Worm (Caenorhabditis elegans) whole organism, L1 larva: ENCODE measurements around the gene nep-9.

ENCODE experiments used
- Y116A8C.19 ChIP-seq: sonication (generic microtip); optimal IDR thresholded peaks from 2 replicates; lab custom pipeline; 2016; ENCODE audit warnings: missing compliant biosample characterization, missing genetic modification characterization, borderline replicate concordance
- aly-2 ChIP-seq: fragments of 150-350 bp; optimal IDR thresholded peaks from 2 replicates; lab custom pipeline; 2014; ENCODE audit warnings: missing biosample characterization, missing genetic modification characterization
- blmp-1 ChIP-seq: fragments of 150-350 bp; optimal IDR thresholded peaks from 2 replicates; lab custom pipeline; 2014; ENCODE audit warnings: missing biosample characterization, missing genetic modification characterization
- ceh-8 ChIP-seq: fragments of 200-800 bp; sonication (Bioruptor generic); optimal IDR thresholded peaks from 2 replicates; lab custom pipeline; 2018; ENCODE audit warnings: mild to moderate bottlenecking, missing genetic modification characterization, moderate library complexity, missing compliant biosample characterization
- ceh-82 ChIP-seq, 3 experiments: fragments of 150-350 bp in 1 of 3; sonication (generic microtip) in 2 of 3; optimal IDR thresholded peaks; 2 replicates each; lab custom pipeline; 2014 to 2017; ENCODE audit warnings: missing biosample characterization in 3 of 3, missing genetic modification characterization in 3 of 3
- ceh-88 ChIP-seq: fragments of 200-800 bp; sonication (Bioruptor generic); IDR thresholded peaks from 2 replicates; pipeline ENCODE4 v1.3.6; 2022; ENCODE audit warnings: missing genetic modification characterization, missing compliant biosample characterization
- ceh-90 ChIP-seq: sonication (generic microtip); optimal IDR thresholded peaks from 2 replicates; lab custom pipeline; 2016; ENCODE audit warnings: missing genetic modification characterization, missing compliant biosample characterization
- ces-1 ChIP-seq: fragments of 150-350 bp; optimal IDR thresholded peaks from 2 replicates; lab custom pipeline; 2014; ENCODE audit warnings: missing biosample characterization, missing genetic modification reagents, missing genetic modification characterization
- dpl-1 ChIP-seq, 3 experiments: fragments of 150-350 bp in 2 of 3; sonication (generic microtip) in 1 of 3; optimal IDR thresholded peaks; 2 replicates each; lab custom pipeline; 2014 to 2017; ENCODE audit warnings: missing biosample characterization in 3 of 3, missing genetic modification characterization in 3 of 3, missing genetic modification reagents in 3 of 3
- efl-1 ChIP-seq, 4 experiments: fragments of 150-350 bp; optimal IDR thresholded peaks in 3 of 4; peaks in 1 of 4; 1 replicate in 1 of 4; 2 replicates in 3 of 4; lab custom pipeline; 2014; ENCODE audit warnings: missing biosample characterization in 2 of 4, missing genetic modification characterization in 2 of 4, missing genetic modification reagents in 2 of 4
- efl-3 ChIP-seq: fragments of 200-800 bp; sonication (Bioruptor generic); optimal IDR thresholded peaks from 2 replicates; lab custom pipeline; 2018; ENCODE audit warnings: mild to moderate bottlenecking, missing genetic modification characterization, missing compliant biosample characterization
- egl-13 ChIP-seq: sonication (generic microtip); optimal IDR thresholded peaks from 2 replicates; lab custom pipeline; 2016; ENCODE audit warnings: missing genotype, missing genetic modification reagents, missing genetic modification characterization, missing compliant biosample characterization
- fkh-10 ChIP-seq: sonication (generic microtip); optimal IDR thresholded peaks from 2 replicates; lab custom pipeline; 2017; ENCODE audit warnings: missing biosample characterization, missing genetic modification reagents, missing genetic modification characterization
- fkh-8 ChIP-seq: sonication (generic microtip); optimal IDR thresholded peaks from 2 replicates; lab custom pipeline; 2016; ENCODE audit warnings: mild to moderate bottlenecking, missing genetic modification characterization, missing compliant biosample characterization
- irx-1 ChIP-seq: sonication (generic microtip); optimal IDR thresholded peaks from 2 replicates; lab custom pipeline; 2016; ENCODE audit warnings: missing genetic modification characterization, missing compliant biosample characterization
- isw-1 ChIP-seq: fragments of 200-800 bp; sonication (Bioruptor generic); IDR thresholded peaks from 2 replicates; pipeline ENCODE4 v1.3.6; 2022; ENCODE audit warnings: missing genetic modification characterization, missing compliant biosample characterization
- jun-1 ChIP-seq: fragments of 150-350 bp; optimal IDR thresholded peaks from 2 replicates; lab custom pipeline; 2014; ENCODE audit warnings: missing biosample characterization, missing genetic modification reagents, missing genetic modification characterization
- lin-14 ChIP-seq: fragments of 200-800 bp; sonication (Bioruptor generic); optimal IDR thresholded peaks from 2 replicates; lab custom pipeline; 2018; ENCODE audit warnings: mild to moderate bottlenecking, missing genetic modification characterization, moderate library complexity, missing compliant biosample characterization
- lin-35 ChIP-seq, 2 experiments: fragments of 150-350 bp; optimal IDR thresholded peaks; 2 replicates each; lab custom pipeline; 2014; ENCODE audit warnings: missing biosample characterization in 2 of 2, missing genetic modification characterization in 2 of 2, missing genetic modification reagents in 2 of 2
- lsy-2 ChIP-seq, 2 experiments: fragments of 150-350 bp; optimal IDR thresholded peaks; 2 replicates each; lab custom pipeline; 2014; ENCODE audit warnings: missing biosample characterization in 2 of 2, missing genetic modification characterization in 2 of 2
- mdl-1 ChIP-seq, 2 experiments: fragments of 150-350 bp; optimal IDR thresholded peaks; 2 replicates each; lab custom pipeline; 2014 to 2017; ENCODE audit warnings: missing biosample characterization in 2 of 2, missing genetic modification characterization in 2 of 2, inconsistent platforms in 1 of 2
- mep-1 ChIP-seq: fragments of 150-350 bp; optimal IDR thresholded peaks from 2 replicates; lab custom pipeline; 2014; ENCODE audit warnings: missing biosample characterization, missing genetic modification characterization
- nhr-11 ChIP-seq: fragments of 150-350 bp; optimal IDR thresholded peaks from 2 replicates; lab custom pipeline; 2014; ENCODE audit warnings: missing biosample characterization, missing genetic modification characterization
- nhr-47 ChIP-seq: sonication (generic microtip); optimal IDR thresholded peaks from 2 replicates; lab custom pipeline; 2016; ENCODE audit warnings: mild to moderate bottlenecking, missing genetic modification characterization, moderate library complexity, missing compliant biosample characterization
- nhr-71 ChIP-seq: sonication (generic microtip); optimal IDR thresholded peaks from 2 replicates; lab custom pipeline; 2016; ENCODE audit warnings: mild to moderate bottlenecking, missing genetic modification characterization, moderate library complexity, missing compliant biosample characterization
- nhr-77 ChIP-seq: fragments of 150-350 bp; optimal IDR thresholded peaks from 2 replicates; lab custom pipeline; 2014; ENCODE audit warnings: missing biosample characterization, missing genetic modification characterization
- nhr-90 ChIP-seq: sonication (generic microtip); optimal IDR thresholded peaks from 2 replicates; lab custom pipeline; 2016; ENCODE audit warnings: mild to moderate bottlenecking, missing genetic modification characterization, missing compliant biosample characterization; ENCODE audit not compliant: poor library complexity
- pag-3 ChIP-seq: sonication (generic microtip); optimal IDR thresholded peaks from 2 replicates; lab custom pipeline; 2017; ENCODE audit warnings: missing genetic modification characterization, mild to moderate bottlenecking, missing compliant biosample characterization, antibody characterized with exemption, borderline replicate concordance; ENCODE audit not compliant: insufficient read depth
- rnt-1 ChIP-seq: sonication (generic microtip); optimal IDR thresholded peaks from 2 replicates; lab custom pipeline; 2016; ENCODE audit warnings: mild to moderate bottlenecking, missing genetic modification characterization, moderate library complexity, missing compliant biosample characterization
- snpc-4 ChIP-seq: fragments of 150-350 bp; optimal IDR thresholded peaks from 2 replicates; lab custom pipeline; 2014; ENCODE audit warnings: missing biosample characterization, missing genetic modification characterization
- sptf-1 ChIP-seq: fragments of 150-350 bp; optimal IDR thresholded peaks from 2 replicates; lab custom pipeline; 2014; ENCODE audit warnings: missing biosample characterization, missing genetic modification characterization
- swsn-7 ChIP-seq: sonication (generic microtip); optimal IDR thresholded peaks from 2 replicates; lab custom pipeline; 2016; ENCODE audit warnings: missing genetic modification characterization, missing compliant biosample characterization
- tbx-2 ChIP-seq: sonication (generic microtip); optimal IDR thresholded peaks from 2 replicates; lab custom pipeline; 2016; ENCODE audit warnings: missing genetic modification characterization, missing compliant biosample characterization
- tlp-1 ChIP-seq: fragments of 150-350 bp; optimal IDR thresholded peaks from 2 replicates; lab custom pipeline; 2014; ENCODE audit warnings: missing biosample characterization, missing genetic modification characterization
- unc-130 ChIP-seq: fragments of 150-350 bp; optimal IDR thresholded peaks from 2 replicates; lab custom pipeline; 2017; ENCODE audit warnings: missing biosample characterization, missing genetic modification characterization, inconsistent platforms
- unc-62 ChIP-seq: fragments of 150-350 bp; optimal IDR thresholded peaks from 2 replicates; lab custom pipeline; 2014; ENCODE audit warnings: missing biosample characterization, missing genetic modification reagents, missing genetic modification characterization
- unc-86 ChIP-seq: sonication (generic microtip); optimal IDR thresholded peaks from 2 replicates; lab custom pipeline; 2016; ENCODE audit warnings: missing genetic modification characterization, missing compliant biosample characterization
- vab-15 ChIP-seq: sonication (generic microtip); optimal IDR thresholded peaks from 2 replicates; lab custom pipeline; 2017; ENCODE audit warnings: missing genotype, mild to moderate bottlenecking, missing genetic modification characterization, missing compliant biosample characterization
- xbp-1 ChIP-seq: sonication (generic microtip); optimal IDR thresholded peaks from 2 replicates; lab custom pipeline; 2016; ENCODE audit warnings: missing genetic modification characterization, missing compliant biosample characterization
- zag-1 ChIP-seq: fragments of 150-350 bp; optimal IDR thresholded peaks from 2 replicates; lab custom pipeline; 2014; ENCODE audit warnings: missing biosample characterization, missing genetic modification characterization
- ztf-11 ChIP-seq, 2 experiments: sonication (generic microtip); optimal IDR thresholded peaks; 2 replicates each; lab custom pipeline; 2016 to 2017; ENCODE audit warnings: missing genetic modification characterization in 2 of 2, missing biosample characterization in 1 of 2, missing compliant biosample characterization in 1 of 2

nep-9 gene

DNA sequence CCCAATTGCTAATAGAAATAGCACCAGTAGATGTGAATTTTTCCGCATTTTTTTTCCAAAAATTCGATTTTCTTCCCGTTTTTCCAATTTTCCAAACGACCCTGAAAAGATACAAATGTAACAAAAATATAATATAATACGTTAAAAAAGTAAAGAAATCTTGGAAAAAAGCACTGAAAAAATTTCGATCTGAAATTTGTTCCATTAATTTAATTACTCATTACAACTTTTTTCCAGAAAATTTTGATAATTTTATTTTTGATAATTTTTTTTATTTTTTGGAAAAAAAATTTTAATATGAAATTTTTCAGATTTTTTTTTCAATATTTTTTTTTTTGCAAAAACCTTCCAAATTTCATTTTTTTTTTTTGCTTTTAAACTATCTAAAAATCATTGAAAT lies 37.3 kb upstream of the nep-9 start, which contains the start of gene skpo-2:
TSS of gene skpo-2 (minus strand) at position 101 of the 400 bp plus-strand sequence.
- TF ChIP-seq ztf-11 (tag; optimal IDR thresholded peaks at IDR 0.05; lab: Kevin White, UChicago) (no peak), ceh-8 (GFP tag; lab: Kevin White, UChicago) (no peak), fkh-10 (GFP tag; lab: Kevin White, UChicago) (no peak), zag-1 (no peak), ces-1 (GFP tag; lab: Kevin White, UChicago) (no peak), sptf-1 (tag; lab: Kevin White, UChicago) (no peak), unc-62 (no peak), ceh-90 (no peak), xbp-1 (tag; lab: Kevin White, UChicago) (no peak), ceh-82 (tag; optimal IDR thresholded peaks at IDR 0.05; lab: Kevin White, UChicago) (no peak), pag-3 (no peak)

DNA sequence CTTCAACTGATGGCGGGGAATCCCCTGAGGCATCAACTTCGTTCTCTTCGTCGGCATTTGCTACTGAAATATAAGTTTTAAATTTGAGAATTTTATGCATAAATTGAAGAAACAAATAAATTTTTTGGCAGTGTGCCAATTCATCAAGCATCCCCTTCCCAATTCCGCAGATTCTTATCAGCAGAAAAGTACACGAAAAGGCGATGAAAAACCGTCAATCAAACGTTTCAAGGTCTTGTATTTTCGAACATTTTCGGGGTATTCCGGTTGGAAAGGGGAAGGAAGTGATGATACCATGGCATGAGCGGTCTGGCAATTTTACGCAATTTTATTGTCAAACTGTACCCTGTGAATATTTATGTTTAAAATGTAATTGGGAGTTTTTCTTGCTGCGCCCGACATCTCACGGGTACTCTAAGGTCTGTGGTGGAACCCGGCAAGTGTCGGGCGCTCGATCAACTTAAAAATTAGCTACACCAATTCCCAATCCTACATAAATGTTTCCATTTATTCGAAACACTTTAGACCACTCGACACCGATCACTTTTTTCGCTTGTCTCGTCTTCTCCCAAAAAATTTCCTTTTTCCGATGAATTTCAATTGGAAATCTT lies 35.9 kb upstream of the nep-9 start:
- TF ChIP-seq vab-15 (tag; lab: Kevin White, UChicago) (no peak), xbp-1 (tag; lab: Kevin White, UChicago) (no peak), lin-14 (GFP tag; lab: Kevin White, UChicago) (peak; percentile 37), efl-3 (GFP tag; lab: Kevin White, UChicago) (no peak), snpc-4 (tag; lab: Kevin White, UChicago) (peak; percentile 75)

DNA sequence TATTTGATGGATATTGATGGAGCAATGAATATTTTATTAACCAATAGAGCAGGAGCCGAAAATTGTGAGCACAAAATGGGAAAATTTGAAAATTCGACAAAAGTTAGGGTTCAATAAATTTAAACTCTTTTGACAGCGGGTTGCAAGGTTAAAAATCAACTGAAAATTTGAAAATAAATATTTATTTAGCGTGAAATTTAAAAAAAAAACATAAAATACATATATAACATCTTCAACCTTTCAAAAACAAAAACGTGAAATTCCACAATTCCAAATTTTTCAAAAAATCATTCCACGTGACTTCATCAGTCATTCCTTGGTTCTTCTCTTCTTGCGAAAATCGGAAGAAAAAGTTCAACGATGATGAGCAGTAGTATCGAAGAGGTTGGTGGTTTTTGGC lies 30.3 kb upstream of the nep-9 start, which contains the start of gene C16C8.18:
TSS of gene C16C8.18 (plus strand) at position 301 of the 400 bp plus-strand sequence.
- TF ChIP-seq fkh-10 (GFP tag; lab: Kevin White, UChicago) (no peak), blmp-1 (tag; lab: Kevin White, UChicago) (no peak), ceh-88 (GFP tag; lab: Robert Waterston, UW) (no peak), aly-2 (tag; lab: Kevin White, UChicago) (no peak), irx-1 (tag; lab: Kevin White, UChicago) (no peak), nhr-90 (tag; lab: Kevin White, UChicago) (no peak), tbx-2 (no peak), sptf-1 (tag; lab: Kevin White, UChicago) (no peak), rnt-1 (tag; lab: Kevin White, UChicago) (no peak), unc-130 (no peak)
- TF ChIP-seq, all 84 proteins: peak for 0

DNA sequence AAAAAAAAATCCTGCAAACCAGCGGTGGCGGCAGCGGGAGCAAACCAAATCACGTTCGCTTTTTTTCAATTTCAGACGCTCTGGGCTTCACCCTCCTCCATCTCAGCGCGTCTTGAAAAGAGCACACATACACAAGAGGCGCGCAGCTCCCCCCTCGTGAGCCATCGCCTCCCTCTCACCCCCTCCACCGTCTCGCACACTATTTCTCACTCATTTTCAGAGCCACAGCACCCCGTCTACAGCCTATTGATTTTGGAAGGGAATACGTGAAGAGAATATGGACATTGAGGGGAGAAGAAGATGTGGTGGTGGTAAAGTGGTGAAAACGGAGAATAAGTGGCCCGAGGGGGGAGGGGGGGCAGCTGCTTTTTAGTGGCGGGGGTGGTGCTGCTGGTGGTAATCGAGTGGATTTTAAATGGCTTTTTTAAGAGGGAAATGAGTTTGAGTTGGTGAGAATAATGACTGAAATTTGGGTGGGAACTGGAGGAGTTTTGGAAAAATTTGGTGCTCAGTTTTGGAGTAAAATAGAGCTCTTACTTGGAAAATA lies 29.1 kb upstream of the nep-9 start:
- TF ChIP-seq unc-130, result no peak
- no peak for TF ChIP-seq tlp-1 (tag; lab: Kevin White, UChicago)
- TF ChIP-seq lin-14 (GFP tag; lab: Kevin White, UChicago), result peak; percentile 88
- no peak for TF ChIP-seq ztf-11 (tag; optimal IDR thresholded peaks at IDR 0.05; lab: Kevin White, UChicago)
- TF ChIP-seq dpl-1 (GFP tag; optimal IDR thresholded peaks at IDR 0.05; lab: Kevin White, UChicago), result peak in 1 of 3 experiments; percentile 26
- TF ChIP-seq unc-86 (tag; lab: Kevin White, UChicago), result peak; percentile 32
- peak in 1 of 3 experiments; percentile 46 for TF ChIP-seq ceh-82 (tag; optimal IDR thresholded peaks at IDR 0.05; lab: Kevin White, UChicago)
- TF ChIP-seq Y116A8C.19 (tag; lab: Kevin White, UChicago), result no peak
- peak; percentile 17 for TF ChIP-seq mep-1 (tag; lab: Kevin White, UChicago)
- TF ChIP-seq ceh-90, result no peak
- peak; percentile 49 for TF ChIP-seq ces-1 (GFP tag; lab: Kevin White, UChicago)
- TF ChIP-seq nhr-11 (tag; lab: Kevin White, UChicago), result no peak
- peak; percentile 62 for TF ChIP-seq fkh-8 (tag; lab: Kevin White, UChicago)
- TF ChIP-seq nhr-47 (tag; lab: Kevin White, UChicago), result peak; percentile 48
- peak; percentile 16 for TF ChIP-seq nhr-71 (tag; lab: Kevin White, UChicago)
- no peak for TF ChIP-seq egl-13 (tag; lab: Kevin White, UChicago)
- no peak for TF ChIP-seq jun-1
- TF ChIP-seq efl-1 (optimal IDR thresholded peaks at IDR 0.05; lab: Kevin White, UChicago), result peak; percentile 17 to 38
- no peak for TF ChIP-seq efl-1 (GFP tag; optimal IDR thresholded peaks at IDR 0.05 in 1 of 2; lab: Kevin White, UChicago)
- no peak for TF ChIP-seq mdl-1 (tag; optimal IDR thresholded peaks at IDR 0.05; lab: Kevin White, UChicago)
- TF ChIP-seq isw-1 (GFP tag; lab: Robert Waterston, UW), result peak; percentile 47
- no peak for TF ChIP-seq nhr-77 (tag; lab: Kevin White, UChicago)
- peak in 1 of 2 experiments; percentile 39 for TF ChIP-seq lsy-2 (tag; optimal IDR thresholded peaks at IDR 0.05; lab: Kevin White, UChicago)
- TF ChIP-seq fkh-10 (GFP tag; lab: Kevin White, UChicago), result peak; percentile 48
- peak; percentile 25 for TF ChIP-seq swsn-7 (tag; lab: Kevin White, UChicago)
- TF ChIP-seq lin-35 (GFP tag; optimal IDR thresholded peaks at IDR 0.05; lab: Kevin White, UChicago), result peak in 1 of 2 experiments; percentile 9
